Fruit fly (Drosophila melanogaster) S2 (cell line): ENCODE measurements around the gene Rox8.

Source experiments
- CG8478 ChIP-seq: fragments of >200 bp; optimal IDR thresholded peaks from 2 replicates; lab custom pipeline; 2018
- CTCF ChIP-seq, 2 experiments: fragments of >200 bp; optimal IDR thresholded peaks; 2 replicates each; lab custom pipeline; 2018

DNA sequence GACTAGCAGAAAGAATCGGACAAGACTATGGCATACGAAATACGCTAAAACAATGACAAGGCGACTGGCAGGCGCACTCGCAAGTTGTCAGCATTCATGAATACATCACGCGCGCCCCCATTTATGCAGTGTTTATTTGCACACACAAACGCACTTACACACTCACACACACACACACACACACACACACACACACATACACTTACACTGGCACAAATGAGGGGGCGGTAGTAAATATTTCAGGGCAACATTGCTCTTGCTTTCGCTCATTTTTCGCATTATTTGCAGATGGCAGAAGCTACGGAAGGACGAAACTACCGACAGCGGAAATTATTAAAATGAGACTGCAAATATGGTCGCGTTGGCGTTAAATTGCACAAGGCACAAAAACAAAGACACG, 31.5 kb upstream of the Rox8 start:
- TF ChIP-seq CG8478 (no peak), CTCF (optimal IDR thresholded peaks at IDR 0.05; lab: Kevin White, UChicago) (no peak)
